Worm (Caenorhabditis elegans) whole organism, dauer: ENCODE measurements around the gene srj-57.

ENCODE experiments used
- unc-62 ChIP-seq: sonication (generic microtip); optimal IDR thresholded peaks from 2 replicates; lab custom pipeline; 2017; ENCODE audit warnings: missing biosample characterization, missing genetic modification reagents, missing genetic modification characterization

The srj-57 gene

DNA sequence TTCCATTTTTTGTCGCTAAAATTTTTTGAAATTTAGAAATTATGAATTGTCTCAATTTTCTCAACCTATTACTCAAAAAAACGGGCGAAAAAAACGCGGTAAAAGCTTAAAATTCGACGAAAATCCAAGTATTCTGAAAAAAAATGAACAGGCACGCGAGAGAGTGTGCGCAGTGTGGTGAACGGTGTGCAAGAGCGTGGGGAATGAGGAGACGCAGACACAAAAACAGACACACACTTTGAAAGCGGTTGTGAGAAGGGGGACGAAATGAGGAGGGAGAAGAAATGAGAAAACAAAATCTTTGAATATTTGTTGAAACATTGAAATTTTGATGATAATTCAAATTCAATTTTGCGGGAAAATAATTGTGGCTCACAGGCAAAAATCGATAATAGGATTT lies 28.6 kb downstream of the srj-57 start, which contains the start of gene T03D3.5:
Gene T03D3.5 (minus strand): TSS at position 21 of the 400 bp plus-strand sequence.
- no peak for TF ChIP-seq unc-62 (GFP tag; lab: Kevin White, UChicago)

ce11 chrV:2825978-2826377 lies 29.4 kb downstream of the srj-57 start:
- TF ChIP-seq unc-62 (GFP tag; lab: Kevin White, UChicago) = no peak

ce11 chrV:2821618-2822272 lies 33.6 kb downstream of the srj-57 start, which contains the start of gene srh-36:
Gene srh-36 (minus strand): TSS chrV:2821668.
- TF ChIP-seq unc-62 (GFP tag; lab: Kevin White, UChicago) = no peak

ce11 chrV:2818117-2818516 lies 37.3 kb downstream of the srj-57 start, which contains the start of gene srt-34:
Gene srt-34 (minus strand): TSS chrV:2818217.
- no peak for TF ChIP-seq unc-62 (GFP tag; lab: Kevin White, UChicago)

- no peak for TF ChIP-seq unc-62 (GFP tag; lab: Kevin White, UChicago)
Measured at ce11 chrV:2815956-2816355, 39.4 kb downstream of the srj-57 start, which contains the start of gene F54E2.5. Gene F54E2.5 (minus strand): TSS chrV:2816056.

- TF ChIP-seq unc-62 (GFP tag; lab: Kevin White, UChicago) = no peak
Measured at ce11 chrV:2813856-2814255, 41.5 kb downstream of the srj-57 start, which contains the start of gene F54E2.9. Gene F54E2.9 (minus strand): TSS chrV:2813987.

- no peak for TF ChIP-seq unc-62 (GFP tag; lab: Kevin White, UChicago)
Measured at ce11 chrV:2810164-2810563, 45.2 kb downstream of the srj-57 start, which contains the start of gene F54E2.1. Gene F54E2.1 (plus strand): TSS chrV:2810398.

ce11 chrV:2809443-2809842 lies 45.9 kb downstream of the srj-57 start:
- no peak for TF ChIP-seq unc-62 (GFP tag; lab: Kevin White, UChicago)

DNA sequence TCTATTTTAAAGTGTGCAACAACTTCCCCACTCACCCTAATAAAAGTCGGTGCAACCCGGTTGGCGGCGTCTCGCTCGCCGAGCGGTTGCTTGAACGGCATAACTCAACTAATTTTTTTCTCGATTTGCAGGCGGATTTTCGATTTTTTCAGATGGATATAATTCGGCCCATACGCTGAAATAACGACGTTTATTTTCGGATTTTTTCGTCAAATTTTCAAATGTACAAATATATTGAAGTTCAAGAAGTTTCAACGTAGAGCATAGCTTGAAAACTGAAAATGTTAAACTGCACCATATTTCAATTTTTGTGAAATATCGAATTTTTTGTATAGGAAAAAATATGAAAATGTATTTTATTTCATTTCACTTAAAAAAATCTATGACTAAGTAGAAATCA lies 47.6 kb downstream of the srj-57 start, which contains the start of gene ketn-1:
Gene ketn-1 (minus strand): TSS at position 101 of the 400 bp plus-strand sequence.
- no peak for TF ChIP-seq unc-62 (GFP tag; lab: Kevin White, UChicago)
